Worm (Caenorhabditis elegans) whole organism, L4/young adult: Measurements from ENCODE around the gene fbxa-171.

Experiments used
- W03F9.2 ChIP-seq: fragments of 150-350 bp; optimal IDR thresholded peaks from 2 replicates; lab custom pipeline; 2014; ENCODE audit warnings: missing biosample characterization, missing genetic modification characterization
- dao-5 ChIP-seq: sonication (generic microtip); optimal IDR thresholded peaks from 2 replicates; lab custom pipeline; 2016; ENCODE audit warnings: missing genotype, missing genetic modification characterization, moderate library complexity, missing compliant biosample characterization
- him-1 ChIP-seq: sonication (generic microtip); optimal IDR thresholded peaks from 2 replicates; lab custom pipeline; 2016; ENCODE audit warnings: missing genotype, missing genetic modification reagents, missing genetic modification characterization, missing compliant biosample characterization

ce11 chrV:17549362-17549761 lies 16.4 kb downstream of the fbxa-171 start, which contains the start of gene fbxa-176:
- no peak for TF ChIP-seq him-1 (tag; lab: Kevin White, UChicago)
- no peak for TF ChIP-seq dao-5 (tag; lab: Kevin White, UChicago)
- no peak for TF ChIP-seq W03F9.2 (tag; lab: Kevin White, UChicago)
